Worm (Caenorhabditis elegans): ENCODE measurements around the gene B0491.6.

ce11 chrII:11351599-11351998 lies 3.5 kb upstream of the B0491.6 start, which contains the start of gene clh-2:
- TF ChIP-seq ztf-16 (tag; optimal IDR thresholded peaks at IDR 0.05) = no peak
- no peak for TF ChIP-seq ceh-6 (GFP tag; optimal IDR thresholded peaks at IDR 0.05)
- no peak for TF ChIP-seq dmd-4 (tag; optimal IDR thresholded peaks at IDR 0.05; ENCODE audit: borderline replicate concordance)
- no peak for TF ChIP-seq ceh-19 (GFP tag; optimal IDR thresholded peaks at IDR 0.05)
- TF ChIP-seq nfya-1 (tag; optimal IDR thresholded peaks at IDR 0.05) = no peak
- TF ChIP-seq nhr-11 (tag; optimal IDR thresholded peaks at IDR 0.05) = no peak
- TF ChIP-seq lin-11 (tag; optimal IDR thresholded peaks at IDR 0.05) = no peak
- TF ChIP-seq unc-55 (GFP tag; optimal IDR thresholded peaks at IDR 0.05) = no peak
- no peak for TF ChIP-seq lim-6 (tag; optimal IDR thresholded peaks at IDR 0.05)
- no peak for TF ChIP-seq K09A11.1 (tag; optimal IDR thresholded peaks at IDR 0.05; ENCODE audit: insufficient read depth)
- no peak for TF ChIP-seq hlh-8 (tag; optimal IDR thresholded peaks at IDR 0.05)
- no peak for TF ChIP-seq ceh-14 (tag; optimal IDR thresholded peaks at IDR 0.05)
- no peak for TF ChIP-seq hlh-13 (GFP tag; optimal IDR thresholded peaks at IDR 0.05)
